Worm (Caenorhabditis elegans): Measurements from ENCODE around the gene sqv-3.

sqv-3 gene

DNA sequence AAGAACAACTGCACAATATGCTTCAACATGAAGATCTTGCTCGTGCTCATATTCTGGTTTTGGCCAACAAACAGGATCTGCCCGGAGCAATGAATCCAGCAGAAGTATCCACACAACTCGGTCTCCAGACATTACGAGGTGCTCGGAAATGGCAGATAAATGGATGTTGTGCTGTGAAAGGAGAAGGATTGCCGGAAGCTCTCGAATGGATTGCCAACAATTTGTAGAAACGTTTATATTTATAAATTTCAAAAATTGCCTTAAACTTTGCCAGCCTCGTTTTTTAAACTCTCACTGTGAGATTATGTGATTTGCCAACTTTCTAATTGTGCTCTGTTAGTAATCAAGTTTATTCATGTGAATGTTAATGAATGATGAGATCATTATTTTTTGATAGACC lies 43.6 kb upstream of the sqv-3 start:
- TF ChIP-seq Y22D7AL.16 (tag; optimal IDR thresholded peaks at IDR 0.05) (no peak), ref-2 (tag; optimal IDR thresholded peaks at IDR 0.05) (no peak), ceh-22 (tag; optimal IDR thresholded peaks at IDR 0.05) (no peak), K09A11.1 (tag; optimal IDR thresholded peaks at IDR 0.05; ENCODE audit: insufficient read depth) (no peak), pha-2 (tag; optimal IDR thresholded peaks at IDR 0.05) (no peak), eyg-1 (tag; optimal IDR thresholded peaks at IDR 0.05) (no peak), ceh-19 (GFP tag; optimal IDR thresholded peaks at IDR 0.05) (no peak), zip-5 (tag; optimal IDR thresholded peaks at IDR 0.05) (no peak), pag-3 (tag; optimal IDR thresholded peaks at IDR 0.05; ENCODE audit: borderline replicate concordance) (no peak), elt-2 (tag; optimal IDR thresholded peaks at IDR 0.05) (no peak), pha-4 (tag; optimal IDR thresholded peaks at IDR 0.05) (no peak), unc-42 (tag; optimal IDR thresholded peaks at IDR 0.05) (no peak), fkh-10 (GFP tag; optimal IDR thresholded peaks at IDR 0.05) (no peak), ceh-31 (tag; optimal IDR thresholded peaks at IDR 0.05) (no peak)

DNA sequence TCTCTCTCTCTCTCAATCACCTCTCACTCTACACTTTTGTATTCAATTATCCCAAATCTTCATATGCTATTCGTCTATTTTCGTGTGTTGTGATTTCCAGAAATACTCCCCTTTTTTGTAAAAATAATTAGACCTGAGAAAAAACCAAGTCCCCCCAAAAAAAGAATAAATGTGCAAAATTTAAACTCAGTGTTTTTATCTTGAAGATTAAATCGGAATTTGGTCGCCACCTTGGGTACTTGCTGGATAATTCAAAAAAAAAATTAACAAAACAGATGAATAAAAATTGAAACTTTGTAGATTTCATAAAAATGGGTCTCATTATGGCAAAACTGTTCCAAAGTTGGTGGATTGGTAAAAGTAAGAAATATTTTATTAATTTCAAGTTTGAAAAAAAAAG lies 42.8 kb upstream of the sqv-3 start, which contains the start of gene arl-5:
Gene arl-5 (plus strand): TSS at position 301 of the 400 bp plus-strand sequence.
- TF ChIP-seq elt-4 (tag; optimal IDR thresholded peaks at IDR 0.05): no peak

DNA sequence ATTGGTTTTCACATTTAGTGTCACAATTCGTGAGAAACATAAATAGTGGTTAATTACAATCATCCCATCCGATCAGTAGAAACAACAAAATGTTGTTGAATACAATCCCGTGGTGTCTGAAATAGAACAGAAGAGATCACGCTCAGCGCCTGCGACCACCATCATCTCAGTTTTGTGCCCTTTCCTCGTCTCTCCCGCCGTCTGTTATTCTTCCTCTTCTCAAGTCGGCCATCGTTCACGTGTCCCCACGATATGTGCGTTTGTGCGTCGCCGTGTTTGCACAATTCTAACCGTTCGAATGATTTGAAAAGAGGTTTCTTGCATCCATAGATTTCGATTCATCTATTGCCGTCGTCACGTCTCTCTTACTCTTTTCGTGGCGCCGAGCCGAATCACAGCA lies 38.6 kb upstream of the sqv-3 start, which contains the start of gene panl-3:
Gene panl-3 (plus strand): TSS at position 294 of the 400 bp plus-strand sequence.
- no peak for TF ChIP-seq T23F11.4 (GFP tag; optimal IDR thresholded peaks at IDR 0.05)
- TF ChIP-seq fkh-6 (tag; optimal IDR thresholded peaks at IDR 0.05): no peak
- TF ChIP-seq C08G9.2 (tag; optimal IDR thresholded peaks at IDR 0.05): peak; percentile 32
- peak; percentile 33 for TF ChIP-seq ceh-34 (tag; optimal IDR thresholded peaks at IDR 0.05)
- no peak for TF ChIP-seq elt-4 (tag; optimal IDR thresholded peaks at IDR 0.05)
- TF ChIP-seq unc-42 (tag; optimal IDR thresholded peaks at IDR 0.05): no peak
- peak; percentile 14 for TF ChIP-seq rnt-1 (tag; optimal IDR thresholded peaks at IDR 0.05)
- TF ChIP-seq pros-1 (tag; optimal IDR thresholded peaks at IDR 0.05): peak; percentile 40
- TF ChIP-seq hlh-6 (tag; optimal IDR thresholded peaks at IDR 0.05): peak; percentile 42
- peak; percentile 41 for TF ChIP-seq ceh-31 (tag; optimal IDR thresholded peaks at IDR 0.05)
- peak; percentile 77 for TF ChIP-seq tbx-2 (tag; optimal IDR thresholded peaks at IDR 0.05)
- TF ChIP-seq pqm-1 (tag; optimal IDR thresholded peaks at IDR 0.05): no peak
- peak; percentile 94 for TF ChIP-seq hlh-30 (tag; optimal IDR thresholded peaks at IDR 0.05; ENCODE audit: insufficient read depth)
- TF ChIP-seq nfya-1 (tag; optimal IDR thresholded peaks at IDR 0.05): peak; percentile 16
- no peak for TF ChIP-seq eyg-1 (tag; optimal IDR thresholded peaks at IDR 0.05)

- no peak for TF ChIP-seq lim-6 (tag; optimal IDR thresholded peaks at IDR 0.05)
- TF ChIP-seq fax-1 (tag; optimal IDR thresholded peaks at IDR 0.05): no peak
- no peak for TF ChIP-seq ceh-9 (tag; optimal IDR thresholded peaks at IDR 0.05)
- no peak for TF ChIP-seq ceh-31 (tag; optimal IDR thresholded peaks at IDR 0.05)
- TF ChIP-seq dve-1 (tag; optimal IDR thresholded peaks at IDR 0.05): no peak
- TF ChIP-seq unc-86 (tag; optimal IDR thresholded peaks at IDR 0.05): no peak
- no peak for TF ChIP-seq ceh-30 (tag; optimal IDR thresholded peaks at IDR 0.05)
- no peak for TF ChIP-seq Y22D7AL.16 (tag; optimal IDR thresholded peaks at IDR 0.05)
- TF ChIP-seq ceh-2 (tag; optimal IDR thresholded peaks at IDR 0.05): no peak
These were observed 37.7 kb upstream of the sqv-3 start for ce11 chrIII:9817894-9818293.

DNA sequence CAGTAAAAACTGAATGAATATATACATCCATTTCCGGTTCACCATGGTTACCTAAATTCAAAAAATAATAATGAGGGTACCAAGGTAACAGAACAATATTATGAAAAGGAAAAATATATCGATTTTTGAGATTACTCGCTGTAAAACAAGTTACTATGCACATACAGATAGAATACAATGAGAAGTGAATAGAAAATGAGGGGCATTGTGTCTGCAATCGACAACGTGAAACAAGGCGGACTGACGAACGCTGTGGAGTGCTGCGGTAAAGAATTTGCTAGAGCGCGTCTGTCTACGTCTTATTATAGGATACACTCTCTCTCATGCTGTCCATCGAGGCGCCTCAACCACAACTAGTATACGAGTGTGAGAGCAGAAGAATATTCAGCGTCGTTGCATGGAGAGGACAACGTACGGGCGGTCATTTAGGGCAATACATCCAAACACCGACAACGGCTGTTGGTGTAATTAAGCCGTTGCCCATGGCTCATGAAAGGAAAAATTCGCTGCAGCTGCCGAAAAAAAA lies 37.0 kb upstream of the sqv-3 start, which contains the start of gene cnx-1:
Gene cnx-1 (minus strand): TSS at position 51 of the 526 bp plus-strand sequence.
- TF ChIP-seq ceh-31 (tag; optimal IDR thresholded peaks at IDR 0.05) (peak; percentile 85), rnt-1 (tag; optimal IDR thresholded peaks at IDR 0.05) (peak; percentile 60), sdc-2 (tag; optimal IDR thresholded peaks at IDR 0.05) (peak; percentile 25), ceh-34 (tag; optimal IDR thresholded peaks at IDR 0.05) (peak; percentile 29), npax-4 (tag; optimal IDR thresholded peaks at IDR 0.05) (no peak), unc-42 (tag; optimal IDR thresholded peaks at IDR 0.05) (peak; percentile 28), hlh-30 (tag; optimal IDR thresholded peaks at IDR 0.05; ENCODE audit: insufficient read depth) (peak; percentile 3), syd-9 (tag; optimal IDR thresholded peaks at IDR 0.05) (no peak), nfya-1 (tag; optimal IDR thresholded peaks at IDR 0.05) (peak; percentile 50), ceh-14 (tag; optimal IDR thresholded peaks at IDR 0.05) (peak; percentile 21), elt-2 (tag; optimal IDR thresholded peaks at IDR 0.05) (peak; percentile 18), Y22D7AL.16 (tag; optimal IDR thresholded peaks at IDR 0.05) (no peak), pros-1 (tag; optimal IDR thresholded peaks at IDR 0.05) (peak; percentile 30), ceh-19 (GFP tag; optimal IDR thresholded peaks at IDR 0.05) (no peak), C08G9.2 (tag; optimal IDR thresholded peaks at IDR 0.05) (peak; percentile 12), dve-1 (tag; optimal IDR thresholded peaks at IDR 0.05) (no peak), unc-86 (tag; optimal IDR thresholded peaks at IDR 0.05) (peak; percentile 31), madf-2 (tag; optimal IDR thresholded peaks at IDR 0.05) (peak; percentile 11), hlh-15 (tag; optimal IDR thresholded peaks at IDR 0.05) (no peak), ceh-22 (tag; optimal IDR thresholded peaks at IDR 0.05) (no peak), tbx-2 (tag; optimal IDR thresholded peaks at IDR 0.05) (peak; percentile 30), ref-2 (tag; optimal IDR thresholded peaks at IDR 0.05) (peak; percentile 60)
